Fruit fly (Drosophila melanogaster): Measurements from ENCODE around the gene CG14234.

DNA sequence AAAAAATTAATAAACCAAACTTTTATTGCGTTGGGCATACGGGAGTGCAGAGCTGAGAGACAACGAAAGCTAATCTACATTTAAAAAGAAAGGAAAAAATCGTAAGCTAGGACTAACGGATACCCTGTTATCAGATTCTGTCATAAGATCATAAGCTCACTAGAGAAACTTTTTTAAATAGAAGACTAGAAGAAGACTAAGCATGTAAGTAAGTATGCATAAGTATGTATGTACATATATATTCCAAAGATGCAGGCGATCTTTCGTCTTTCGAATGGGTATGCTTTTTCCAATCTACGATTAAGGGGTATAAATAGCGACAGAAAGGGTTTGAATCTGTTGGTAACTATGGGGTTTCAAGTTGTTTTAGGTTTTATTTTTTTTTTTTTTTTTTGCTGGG lies 49.5 kb downstream of the CG14234 start:
- TF ChIP-seq psq (optimal IDR thresholded peaks at IDR 0.05) (no peak), usp (GFP tag; optimal IDR thresholded peaks at IDR 0.05) (no peak), EcR (GFP tag; optimal IDR thresholded peaks at IDR 0.05) (no peak), pan (optimal IDR thresholded peaks at IDR 0.05) (no peak), Dll (optimal IDR thresholded peaks at IDR 0.05) (no peak), CG8478 (optimal IDR thresholded peaks at IDR 0.05) (no peak)
